Fruit fly (Drosophila melanogaster) whole organism, embryonic: Measurements from ENCODE around the gene CG5445.

Source experiments
- Asciz ChIP-seq: fragments of 200-800 bp; sonication (Bioruptor generic); optimal IDR thresholded peaks from 2 replicates; lab custom pipeline; 2017; ENCODE audit warnings: missing biosample characterization, mild to moderate bottlenecking, missing genetic modification characterization, missing genetic modification reagents
- Atf6 ChIP-seq: fragments of 200-800 bp; sonication (Bioruptor generic); IDR thresholded peaks from 2 replicates; pipeline ENCODE4 v1.3.6; 2022; ENCODE audit warnings: missing biosample characterization, missing genetic modification characterization
- C15 ChIP-seq: fragments of 200-800 bp; sonication (Bioruptor generic); IDR thresholded peaks from 3 replicates; pipeline ENCODE4 v1.3.6; 2022; ENCODE audit warnings: missing biosample characterization, missing genetic modification characterization
- CG10321 ChIP-seq: fragments of 200-800 bp; sonication (Bioruptor generic); IDR thresholded peaks from 2 replicates; pipeline ENCODE4 v1.3.6; 2022; ENCODE audit warnings: missing biosample characterization, missing genetic modification characterization
- CG13775 ChIP-seq: fragments of 200-800 bp; sonication (Bioruptor generic); optimal IDR thresholded peaks from 3 replicates; lab custom pipeline; 2017; ENCODE audit warnings: missing biosample characterization, mild to moderate bottlenecking, missing genetic modification characterization
- CG13894 ChIP-seq: fragments of 200-800 bp; sonication (Bioruptor generic); optimal IDR thresholded peaks from 3 replicates; lab custom pipeline; 2018; ENCODE audit warnings: missing biosample characterization, mild to moderate bottlenecking, missing genetic modification characterization, moderate library complexity
- CG14014 ChIP-seq: fragments of 200-800 bp; sonication (Bioruptor generic); IDR thresholded peaks from 2 replicates; pipeline ENCODE4 v1.3.6; 2022; ENCODE audit warnings: missing biosample characterization, missing genetic modification characterization
- CG16863 ChIP-seq: fragments of 200-800 bp; sonication (Bioruptor generic); optimal IDR thresholded peaks from 3 replicates; lab custom pipeline; 2016; ENCODE audit warnings: missing biosample characterization, missing genetic modification characterization
- CG17361 ChIP-seq: fragments of 200-800 bp; sonication (Bioruptor generic); IDR thresholded peaks from 3 replicates; pipeline ENCODE4 v1.3.6; 2022; ENCODE audit warnings: missing biosample characterization, missing genetic modification characterization
- CG18476 ChIP-seq: fragments of 200-800 bp; sonication (Bioruptor generic); optimal IDR thresholded peaks from 2 replicates; lab custom pipeline; 2016; ENCODE audit warnings: missing biosample characterization, mild to moderate bottlenecking, missing genetic modification characterization
- CG2116 ChIP-seq: fragments of 200-800 bp; sonication (Bioruptor generic); optimal IDR thresholded peaks from 3 replicates; lab custom pipeline; 2018; ENCODE audit warnings: missing biosample characterization, mild to moderate bottlenecking, missing genetic modification characterization
- CG2875 ChIP-seq: fragments of 200-800 bp; sonication (Bioruptor generic); optimal IDR thresholded peaks from 2 replicates; lab custom pipeline; 2017; ENCODE audit warnings: missing biosample characterization, mild to moderate bottlenecking, missing genetic modification characterization, missing genetic modification reagents
- CG33213 ChIP-seq: fragments of 200-800 bp; sonication (Bioruptor generic); optimal IDR thresholded peaks from 3 replicates; lab custom pipeline; 2016; ENCODE audit warnings: missing biosample characterization, missing genetic modification characterization
- CG3726 ChIP-seq: fragments of 200-800 bp; sonication (Bioruptor generic); IDR thresholded peaks from 3 replicates; pipeline ENCODE4, ENCODE4 v1.3.6; 2022; ENCODE audit warnings: missing biosample characterization, missing genetic modification characterization
- CG6272 ChIP-seq: fragments of 200-800 bp; sonication (Bioruptor generic); IDR thresholded peaks from 2 replicates; pipeline ENCODE4 v1.3.6; 2022; ENCODE audit warnings: missing biosample characterization, missing genetic modification characterization
- CG6654 ChIP-seq: fragments of 200-800 bp; sonication (Bioruptor generic); optimal IDR thresholded peaks from 2 replicates; lab custom pipeline; 2017; ENCODE audit warnings: missing biosample characterization, mild to moderate bottlenecking, missing genetic modification characterization
- CG9876 ChIP-seq: fragments of 200-800 bp; sonication (Bioruptor generic); optimal IDR thresholded peaks from 2 replicates; lab custom pipeline; 2016; ENCODE audit warnings: missing biosample characterization, missing genetic modification characterization
- CrebB ChIP-seq: fragments of 200-800 bp; sonication (Bioruptor generic); optimal IDR thresholded peaks from 3 replicates; lab custom pipeline; 2018; ENCODE audit warnings: missing biosample characterization, mild to moderate bottlenecking, missing genetic modification characterization
- Drgx ChIP-seq: fragments of 200-800 bp; sonication (Bioruptor generic); IDR thresholded peaks from 2 replicates; pipeline ENCODE4 v1.3.6; 2022; ENCODE audit warnings: missing biosample characterization, missing genetic modification characterization
- Gug ChIP-seq: fragments of 200-800 bp; sonication (Bioruptor generic); IDR thresholded peaks from 4 replicates; pipeline ENCODE4 v1.3.6; 2022; ENCODE audit warnings: missing biosample characterization, missing genetic modification characterization
- H2.0 ChIP-seq: fragments of 200-800 bp; sonication (Bioruptor generic); IDR thresholded peaks from 2 replicates; pipeline ENCODE4 v1.3.6; 2022; ENCODE audit warnings: missing biosample characterization, missing genetic modification characterization
- HLH54F ChIP-seq: fragments of 200-800 bp; sonication (Bioruptor generic); optimal IDR thresholded peaks from 3 replicates; lab custom pipeline; 2016; ENCODE audit warnings: missing biosample characterization, missing genetic modification characterization
- Pdp1 ChIP-seq, 2 experiments: fragments of 200-800 bp; sonication (Bioruptor generic); optimal IDR thresholded peaks; 3 replicates each; lab custom pipeline; 2016; ENCODE audit warnings: missing biosample characterization in 2 of 2, missing genetic modification characterization in 2 of 2, mild to moderate bottlenecking in 1 of 2, moderate library complexity in 1 of 2
- Scr ChIP-seq: fragments of 200-800 bp; sonication (Bioruptor generic); IDR thresholded peaks from 2 replicates; pipeline ENCODE4 v1.3.6; 2022; ENCODE audit warnings: missing biosample characterization, missing genetic modification characterization; ENCODE audit not compliant: partially characterized antibody
- Six4 ChIP-seq: fragments of 200-800 bp; sonication (Bioruptor generic); optimal IDR thresholded peaks from 2 replicates; lab custom pipeline; 2016; ENCODE audit warnings: missing biosample characterization, missing genetic modification characterization
- Stat92E ChIP-seq, 3 experiments: fragments of >200 bp in 2 of 3; fragments of 200-800 bp in 1 of 3; sonication (Bioruptor generic) in 1 of 3; optimal IDR thresholded peaks; 2 replicates each; lab custom pipeline; 2017 to 2019; ENCODE audit warnings: missing biosample characterization in 3 of 3, missing genetic modification characterization in 3 of 3, mild to moderate bottlenecking in 1 of 3, moderate library complexity in 1 of 3
- ase ChIP-seq: fragments of 200-800 bp; sonication (Bioruptor generic); IDR thresholded peaks from 3 replicates; pipeline ENCODE4 v1.3.6; 2022; ENCODE audit warnings: missing biosample characterization, missing genetic modification characterization
- cato ChIP-seq: fragments of 200-800 bp; sonication (Bioruptor generic); optimal IDR thresholded peaks from 2 replicates; lab custom pipeline; 2016; ENCODE audit warnings: missing biosample characterization, missing genetic modification characterization, borderline replicate concordance
- caup ChIP-seq: fragments of 200-800 bp; sonication (Bioruptor generic); optimal IDR thresholded peaks from 3 replicates; lab custom pipeline; 2017; ENCODE audit warnings: missing biosample characterization, mild to moderate bottlenecking, missing genetic modification characterization, moderate library complexity; ENCODE audit not compliant: severe bottlenecking
- croc ChIP-seq: fragments of 200-800 bp; sonication (Bioruptor generic); conservative IDR thresholded peaks from 3 replicates; pipeline ENCODE4 v1.3.6; 2022; ENCODE audit warnings: missing biosample characterization, missing genetic modification characterization
- da ChIP-seq: fragments of 200-800 bp; sonication (Bioruptor generic); optimal IDR thresholded peaks from 2 replicates; lab custom pipeline; 2016; ENCODE audit warnings: missing biosample characterization, missing genetic modification characterization
- emc ChIP-seq: fragments of 200-800 bp; sonication (Bioruptor generic); optimal IDR thresholded peaks from 2 replicates; lab custom pipeline; 2016; ENCODE audit warnings: missing biosample characterization, missing genetic modification characterization
- exex ChIP-seq: fragments of 200-800 bp; sonication (Bioruptor generic); optimal IDR thresholded peaks from 4 replicates; lab custom pipeline; 2018; ENCODE audit warnings: missing biosample characterization, mild to moderate bottlenecking, missing genetic modification characterization, moderate library complexity
- fru ChIP-seq: fragments of >200 bp; optimal IDR thresholded peaks from 2 replicates; lab custom pipeline; 2017
- gcm ChIP-seq: fragments of 200-800 bp; sonication (Bioruptor generic); optimal IDR thresholded peaks from 2 replicates; lab custom pipeline; 2019; ENCODE audit warnings: missing biosample characterization, mild to moderate bottlenecking, missing genetic modification characterization, moderate library complexity
- gem ChIP-seq: fragments of 200-800 bp; sonication (Bioruptor generic); optimal IDR thresholded peaks from 2 replicates; lab custom pipeline; 2019; ENCODE audit warnings: missing biosample characterization, mild to moderate bottlenecking, missing genetic modification characterization, moderate library complexity
- gfzf ChIP-seq: fragments of 200-800 bp; sonication (Bioruptor generic); optimal IDR thresholded peaks from 2 replicates; lab custom pipeline; 2016; ENCODE audit warnings: missing biosample characterization, mild to moderate bottlenecking, missing genetic modification characterization, moderate library complexity
- gsb ChIP-seq: fragments of 200-800 bp; sonication (Bioruptor generic); IDR thresholded peaks from 2 replicates; pipeline ENCODE4 v1.3.6; 2022; ENCODE audit warnings: missing biosample characterization, missing genetic modification characterization
- hkb ChIP-seq, 2 experiments: fragments of 200-800 bp in 1 of 2; fragments of >200 bp in 1 of 2; sonication (Bioruptor generic) in 1 of 2; IDR thresholded peaks in 1 of 2; optimal IDR thresholded peaks in 1 of 2; 2 replicates each; pipeline versions ENCODE4 v1.3.6 to Lab custom; 2017 to 2022; ENCODE audit warnings: missing biosample characterization in 1 of 2, missing genetic modification characterization in 1 of 2
- jumu ChIP-seq: fragments of 200-800 bp; sonication (Bioruptor generic); optimal IDR thresholded peaks from 3 replicates; lab custom pipeline; 2016; ENCODE audit warnings: missing biosample characterization, missing genetic modification characterization
- lab ChIP-seq: fragments of 200-800 bp; sonication (Bioruptor generic); optimal IDR thresholded peaks from 3 replicates; lab custom pipeline; 2017; ENCODE audit warnings: missing biosample characterization, missing genetic modification characterization, mild to moderate bottlenecking, moderate library complexity, missing genetic modification reagents
- nerfin-2 ChIP-seq: fragments of 200-800 bp; sonication (Bioruptor generic); IDR thresholded peaks from 2 replicates; pipeline ENCODE4 v1.3.6; 2022; ENCODE audit warnings: missing biosample characterization, missing genetic modification characterization; ENCODE audit not compliant: partially characterized antibody
- prd ChIP-seq, 3 experiments: fragments of >200 bp in 2 of 3; fragments of 200-800 bp in 1 of 3; sonication (Bioruptor generic) in 1 of 3; optimal IDR thresholded peaks in 2 of 3; IDR thresholded peaks in 1 of 3; 2 replicates in 2 of 3; 3 replicates in 1 of 3; pipeline versions ENCODE4 v1.3.6 to Lab custom; 2017 to 2022; ENCODE audit warnings: missing biosample characterization in 1 of 3, missing genetic modification characterization in 1 of 3
- shn ChIP-seq: fragments of 200-800 bp; sonication (Bioruptor generic); optimal IDR thresholded peaks from 3 replicates; lab custom pipeline; 2016; ENCODE audit warnings: missing biosample characterization, missing genetic modification characterization
- sim ChIP-seq: fragments of 200-800 bp; sonication (Bioruptor generic); IDR thresholded peaks from 2 replicates; pipeline ENCODE4 v1.3.6; 2022; ENCODE audit warnings: missing biosample characterization, missing genetic modification characterization
- so ChIP-seq: fragments of 200-800 bp; sonication (Bioruptor generic); IDR thresholded peaks from 3 replicates; pipeline ENCODE4 v1.3.6; 2022; ENCODE audit warnings: missing biosample characterization, missing genetic modification characterization
- tap ChIP-seq: fragments of 200-800 bp; optimal IDR thresholded peaks from 3 replicates; lab custom pipeline; 2019; ENCODE audit warnings: missing biosample characterization, mild to moderate bottlenecking, missing genetic modification characterization, moderate library complexity
- vvl ChIP-seq: fragments of 200-800 bp; sonication (Bioruptor generic); IDR thresholded peaks from 2 replicates; pipeline ENCODE4 v1.3.6; 2022; ENCODE audit warnings: missing biosample characterization, missing genetic modification characterization
- wor ChIP-seq: fragments of 200-800 bp; sonication (Bioruptor generic); IDR thresholded peaks from 2 replicates; pipeline ENCODE4 v1.3.6; 2022; ENCODE audit warnings: missing biosample characterization, missing genetic modification characterization

CG5445 gene

dm6 chrX:17294169-17294833, 12.0 kb downstream of the CG5445 start (continued):
- TF ChIP-seq Stat92E (GFP tag; optimal IDR thresholded peaks at IDR 0.05; lab: Kevin White, UChicago) (no peak), tap (tag; lab: Kevin White, UChicago) (peak; percentile 6), nerfin-2 (no peak), croc (GFP tag; lab: Robert Waterston, UW) (no peak), cato (no peak), da (GFP tag; lab: Kevin White, UChicago) (no peak), fru (lab: Kevin White, UChicago) (no peak), C15 (no peak), CG13894 (tag; lab: Kevin White, UChicago) (peak; percentile 9), shn (GFP tag; lab: Kevin White, UChicago) (no peak), CG33213 (GFP tag; lab: Kevin White, UChicago) (no peak), CG9876 (GFP tag; lab: Kevin White, UChicago) (no peak), CrebB (tag; lab: Kevin White, UChicago) (peak; percentile 42), H2.0 (GFP tag; lab: Robert Waterston, UW) (no peak), hkb (optimal IDR thresholded peaks at IDR 0.05; lab: Kevin White, UChicago) (no peak), hkb (GFP tag; IDR thresholded peaks at IDR 0.05; lab: Robert Waterston, UW) (peak; percentile 55; the same call in 1 of the 2 replicates), lab (GFP tag; lab: Kevin White, UChicago) (peak; percentile 70), CG13775 (no peak), sim (GFP tag; lab: Robert Waterston, UW) (no peak), Scr (no peak), gfzf (GFP tag; lab: Kevin White, UChicago) (no peak), CG3726 (GFP tag; lab: Robert Waterston, UW) (no peak), CG16863 (GFP tag; lab: Kevin White, UChicago) (no peak), CG17361 (GFP tag; lab: Robert Waterston, UW) (no peak), CG6272 (GFP tag; lab: Robert Waterston, UW) (no peak), prd (optimal IDR thresholded peaks at IDR 0.05; lab: Kevin White, UChicago) (no peak), prd (GFP tag; IDR thresholded peaks at IDR 0.05; lab: Robert Waterston, UW) (no peak), Asciz (peak; percentile 1), gsb (GFP tag; lab: Robert Waterston, UW) (0 out of 2 replicates have a peak, but pooled peaks have one; percentile 25), Atf6 (peak; percentile 40; the same call in 1 of the 2 replicates), CG10321 (GFP tag; lab: Robert Waterston, UW) (peak; percentile 20; the same call in 1 of the 2 replicates), emc (GFP tag; lab: Kevin White, UChicago) (no peak), gcm (GFP tag; lab: Kevin White, UChicago) (no peak), Six4 (GFP tag; lab: Kevin White, UChicago) (no peak), gem (tag; lab: Kevin White, UChicago) (no peak), Pdp1 (GFP tag; optimal IDR thresholded peaks at IDR 0.05; lab: Kevin White, UChicago) (peak in 1 of 2 experiments; percentile 85), Gug (GFP tag; lab: Robert Waterston, UW) (no peak), ase (GFP tag; lab: Robert Waterston, UW) (no peak), caup (peak; percentile 47), HLH54F (GFP tag; lab: Kevin White, UChicago) (no peak), vvl (GFP tag; lab: Robert Waterston, UW) (0 out of 2 replicates have a peak, but pooled peaks have one; percentile 42), wor (no peak), jumu (no peak), CG2116 (GFP tag; lab: Kevin White, UChicago) (no peak), exex (tag; lab: Kevin White, UChicago) (peak; percentile 28), CG14014 (GFP tag; lab: Robert Waterston, UW) (no peak; the same call in 1 of the 2 replicates), Drgx (GFP tag; lab: Robert Waterston, UW) (no peak), CG2875 (peak; percentile 0), CG6654 (GFP tag; lab: Kevin White, UChicago) (no peak), so (GFP tag; lab: Robert Waterston, UW) (peak; percentile 52; the same call in 2 of the 3 replicates), CG18476 (GFP tag; lab: Kevin White, UChicago) (no peak)
